Fruit fly (Drosophila melanogaster) whole organism: ENCODE results near the gene CG8925.

Source experiments
- pan ChIP-seq: fragments of >200 bp; optimal IDR thresholded peaks from 2 replicates; lab custom pipeline; 2017
- psq ChIP-seq: fragments of >200 bp; optimal IDR thresholded peaks from 2 replicates; lab custom pipeline; 2017
- usp ChIP-seq: fragments of >200 bp; optimal IDR thresholded peaks from 2 replicates; lab custom pipeline; 2017; ENCODE audit warnings: missing biosample characterization, missing genetic modification characterization, mixed read lengths

- TF ChIP-seq psq (lab: Kevin White, UChicago) = no peak
- no peak for TF ChIP-seq pan
- no peak for TF ChIP-seq usp (GFP tag; lab: Kevin White, UChicago)
Measured at dm6 chr3R:16206162-16206561, 34.4 kb downstream of the CG8925 start.
